Worm (Caenorhabditis elegans) whole organism, dauer: ENCODE data around the gene nra-4.

Experiments used
- unc-62 ChIP-seq: sonication (generic microtip); optimal IDR thresholded peaks from 2 replicates; lab custom pipeline; 2017; ENCODE audit warnings: missing biosample characterization, missing genetic modification reagents, missing genetic modification characterization

The nra-4 gene

ce11 chrV:1048482-1048881 lies at the start of gene nra-4:
nra-4 (minus strand) TSS chrV:1048582.
- no peak for TF ChIP-seq unc-62 (GFP tag; lab: Kevin White, UChicago)

- TF ChIP-seq unc-62 (GFP tag; lab: Kevin White, UChicago), result no peak
Measured at ce11 chrV:1092359-1092758, 44.0 kb upstream of the nra-4 start, which contains the start of gene Y50D4B.4. Y50D4B.4 (plus strand) TSS chrV:1092659.

ce11 chrV:1087983-1088382 lies 39.6 kb upstream of the nra-4 start, which contains the start of gene clec-203:
clec-203 (plus strand) TSS chrV:1088283.
- TF ChIP-seq unc-62 (GFP tag; lab: Kevin White, UChicago), result no peak

ce11 chrV:1084016-1084415 lies 35.6 kb upstream of the nra-4 start, which contains the start of gene Y50D4B.6:
Y50D4B.6 (plus strand) TSS chrV:1084316.
- no peak for TF ChIP-seq unc-62 (GFP tag; lab: Kevin White, UChicago)

- TF ChIP-seq unc-62 (GFP tag; lab: Kevin White, UChicago), result no peak
Measured at ce11 chrV:1074946-1075345, 26.6 kb upstream of the nra-4 start, which contains the start of gene K10C9.1. K10C9.1 (plus strand) TSS chrV:1075246.

- no peak for TF ChIP-seq unc-62 (GFP tag; lab: Kevin White, UChicago)
Measured at ce11 chrV:1067468-1067867, 19.1 kb upstream of the nra-4 start, which contains the start of gene K10C9.7. K10C9.7 (minus strand) TSS chrV:1067568.

- no peak for TF ChIP-seq unc-62 (GFP tag; lab: Kevin White, UChicago)
Measured at ce11 chrV:1064491-1064890, 16.1 kb upstream of the nra-4 start, which contains the start of gene str-67. str-67 (minus strand) TSS chrV:1064591.

ce11 chrV:1061295-1061694 lies 12.9 kb upstream of the nra-4 start, which contains the start of gene rnst-2:
rnst-2 (plus strand) TSS chrV:1061595.
- no peak for TF ChIP-seq unc-62 (GFP tag; lab: Kevin White, UChicago)

- TF ChIP-seq unc-62 (GFP tag; lab: Kevin White, UChicago), result no peak
Measured at ce11 chrV:1060219-1060863, 12.0 kb upstream of the nra-4 start.

ce11 chrV:1053385-1053784 lies 5.0 kb upstream of the nra-4 start:
- TF ChIP-seq unc-62 (GFP tag; lab: Kevin White, UChicago), result no peak

- no peak for TF ChIP-seq unc-62 (GFP tag; lab: Kevin White, UChicago)
Measured at ce11 chrV:1052559-1053064, 4.2 kb upstream of the nra-4 start, which contains the start of gene K10C9.4. K10C9.4 (minus strand) TSS chrV:1053014.

- TF ChIP-seq unc-62 (GFP tag; lab: Kevin White, UChicago), result no peak
Measured at ce11 chrV:1051651-1052050, 3.3 kb upstream of the nra-4 start.

ce11 chrV:1049334-1049733 lies 952 bp upstream of the nra-4 start:
- TF ChIP-seq unc-62 (GFP tag; lab: Kevin White, UChicago), result no peak

- no peak for TF ChIP-seq unc-62 (GFP tag; lab: Kevin White, UChicago)
Measured at ce11 chrV:1047251-1047650, 1.1 kb downstream of the nra-4 start.

ce11 chrV:1038074-1038473 lies 10.3 kb downstream of the nra-4 start:
- TF ChIP-seq unc-62 (GFP tag; lab: Kevin White, UChicago), result no peak

ce11 chrV:1033304-1033703 lies 15.1 kb downstream of the nra-4 start, which contains the start of gene flp-34:
flp-34 (minus strand) TSS chrV:1033404.
- no peak for TF ChIP-seq unc-62 (GFP tag; lab: Kevin White, UChicago)

ce11 chrV:1027044-1027443 lies 21.3 kb downstream of the nra-4 start, which contains the start of gene R09A1.3:
R09A1.3 (minus strand) TSS chrV:1027074.
- no peak for TF ChIP-seq unc-62 (GFP tag; lab: Kevin White, UChicago)
